Worm (Caenorhabditis elegans) whole organism, late embryonic: ENCODE results near the gene ppgn-1.

Experiments used
- C08G9.2 ChIP-seq: sonication (generic microtip); optimal IDR thresholded peaks from 2 replicates; lab custom pipeline; 2016; ENCODE audit warnings: mild to moderate bottlenecking, missing genetic modification characterization, moderate library complexity, missing compliant biosample characterization
- elt-2 ChIP-seq: sonication (generic microtip); optimal IDR thresholded peaks from 2 replicates; lab custom pipeline; 2016; ENCODE audit warnings: missing genetic modification reagents, missing genetic modification characterization, missing compliant biosample characterization
- hlh-6 ChIP-seq: sonication (generic microtip); optimal IDR thresholded peaks from 2 replicates; lab custom pipeline; 2016; ENCODE audit warnings: missing genotype, missing genetic modification characterization, missing compliant biosample characterization
- pqm-1 ChIP-seq: sonication (generic microtip); optimal IDR thresholded peaks from 2 replicates; lab custom pipeline; 2016; ENCODE audit warnings: missing genetic modification characterization, missing compliant biosample characterization
- rnt-1 ChIP-seq: sonication (generic microtip); optimal IDR thresholded peaks from 2 replicates; lab custom pipeline; 2016; ENCODE audit warnings: missing genetic modification characterization, missing compliant biosample characterization
- tbx-2 ChIP-seq: sonication (generic microtip); optimal IDR thresholded peaks from 2 replicates; lab custom pipeline; 2016; ENCODE audit warnings: missing genetic modification characterization, missing compliant biosample characterization

DNA sequence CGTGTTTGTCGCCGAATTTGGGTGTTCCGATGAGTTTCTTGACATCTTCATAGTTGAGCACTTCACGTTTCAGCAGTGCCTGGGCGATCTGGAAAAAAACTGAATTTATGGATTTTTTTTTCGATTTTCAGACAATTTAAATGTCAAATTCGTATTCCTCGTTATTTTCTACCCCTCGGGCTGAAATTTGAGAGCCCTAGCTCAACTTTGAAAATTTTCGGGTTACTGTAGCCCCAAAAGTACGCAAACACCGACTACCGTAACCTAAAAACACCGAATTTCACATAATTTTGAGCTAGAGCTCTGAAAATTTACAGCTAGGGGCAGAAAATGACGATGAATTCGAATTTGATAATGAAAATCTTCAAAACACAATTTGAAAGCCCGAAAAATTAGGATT lies 14.7 kb downstream of the ppgn-1 start:
- no peak for TF ChIP-seq rnt-1
- no peak for TF ChIP-seq tbx-2 (tag; lab: Kevin White, UChicago)
- no peak for TF ChIP-seq C08G9.2 (tag; lab: Kevin White, UChicago)
- TF ChIP-seq hlh-6 (tag; lab: Kevin White, UChicago) = no peak
- TF ChIP-seq pqm-1 (tag; lab: Kevin White, UChicago) = no peak
- no peak for TF ChIP-seq elt-2 (tag; lab: Kevin White, UChicago)
